Worm (Caenorhabditis elegans) whole organism, L1 larva: Measurements from ENCODE around the gene wht-1.

Experiments
- blmp-1 ChIP-seq: fragments of 150-350 bp; optimal IDR thresholded peaks from 2 replicates; lab custom pipeline; 2014; ENCODE audit warnings: missing biosample characterization, missing genetic modification characterization
- ceh-8 ChIP-seq: fragments of 200-800 bp; sonication (Bioruptor generic); optimal IDR thresholded peaks from 2 replicates; lab custom pipeline; 2018; ENCODE audit warnings: mild to moderate bottlenecking, missing genetic modification characterization, moderate library complexity, missing compliant biosample characterization
- ceh-82 ChIP-seq, 3 experiments: fragments of 150-350 bp in 1 of 3; sonication (generic microtip) in 2 of 3; optimal IDR thresholded peaks; 2 replicates each; lab custom pipeline; 2014 to 2017; ENCODE audit warnings: missing biosample characterization in 3 of 3, missing genetic modification characterization in 3 of 3
- dpl-1 ChIP-seq, 3 experiments: fragments of 150-350 bp in 2 of 3; sonication (generic microtip) in 1 of 3; optimal IDR thresholded peaks; 2 replicates each; lab custom pipeline; 2014 to 2017; ENCODE audit warnings: missing biosample characterization in 3 of 3, missing genetic modification characterization in 3 of 3, missing genetic modification reagents in 3 of 3
- dsc-1 ChIP-seq: sonication (generic microtip); optimal IDR thresholded peaks from 2 replicates; lab custom pipeline; 2016; ENCODE audit warnings: mild to moderate bottlenecking, missing genetic modification characterization, missing compliant biosample characterization
- efl-3 ChIP-seq: fragments of 200-800 bp; sonication (Bioruptor generic); optimal IDR thresholded peaks from 2 replicates; lab custom pipeline; 2018; ENCODE audit warnings: mild to moderate bottlenecking, missing genetic modification characterization, missing compliant biosample characterization
- egl-13 ChIP-seq: sonication (generic microtip); optimal IDR thresholded peaks from 2 replicates; lab custom pipeline; 2016; ENCODE audit warnings: missing genotype, missing genetic modification reagents, missing genetic modification characterization, missing compliant biosample characterization
- egl-27 ChIP-seq, 2 experiments: fragments of 150-350 bp in 1 of 2; sonication (generic microtip); optimal IDR thresholded peaks; 3 replicates each; lab custom pipeline; 2017 to 2018; ENCODE audit warnings: missing biosample characterization in 2 of 2, missing genetic modification characterization in 2 of 2, missing genetic modification reagents in 2 of 2
- elt-2 ChIP-seq: sonication (generic microtip); optimal IDR thresholded peaks from 2 replicates; lab custom pipeline; 2016; ENCODE audit warnings: missing genetic modification characterization, mild to moderate bottlenecking, inconsistent platforms, missing compliant biosample characterization, missing genetic modification reagents
- elt-3 ChIP-seq, 6 experiments: fragments of 150-350 bp in 1 of 6; sonication (generic microtip); optimal IDR thresholded peaks; 2 replicates each; lab custom pipeline; 2017 to 2018; ENCODE audit warnings: missing biosample characterization in 6 of 6, missing genetic modification characterization in 6 of 6, inconsistent platforms in 1 of 6
- fkh-10 ChIP-seq: sonication (generic microtip); optimal IDR thresholded peaks from 2 replicates; lab custom pipeline; 2017; ENCODE audit warnings: missing biosample characterization, missing genetic modification reagents, missing genetic modification characterization
- fkh-8 ChIP-seq: sonication (generic microtip); optimal IDR thresholded peaks from 2 replicates; lab custom pipeline; 2016; ENCODE audit warnings: mild to moderate bottlenecking, missing genetic modification characterization, missing compliant biosample characterization
- hlh-17 ChIP-seq: fragments of 200-800 bp; sonication (Bioruptor generic); optimal IDR thresholded peaks from 2 replicates; lab custom pipeline; 2018; ENCODE audit warnings: missing genetic modification characterization, mild to moderate bottlenecking, missing compliant biosample characterization, moderate library complexity, borderline replicate concordance
- hlh-4 ChIP-seq: sonication (generic microtip); optimal IDR thresholded peaks from 2 replicates; lab custom pipeline; 2016; ENCODE audit warnings: mild to moderate bottlenecking, missing genetic modification characterization, missing compliant biosample characterization
- hpl-2 ChIP-seq: fragments of 150-350 bp; optimal IDR thresholded peaks from 2 replicates; lab custom pipeline; 2014; ENCODE audit warnings: missing biosample characterization, missing genetic modification reagents, missing genetic modification characterization
- irx-1 ChIP-seq: sonication (generic microtip); optimal IDR thresholded peaks from 2 replicates; lab custom pipeline; 2016; ENCODE audit warnings: missing genetic modification characterization, missing compliant biosample characterization
- isw-1 ChIP-seq: fragments of 200-800 bp; sonication (Bioruptor generic); IDR thresholded peaks from 2 replicates; pipeline ENCODE4 v1.3.6; 2022; ENCODE audit warnings: missing genetic modification characterization, missing compliant biosample characterization
- lin-14 ChIP-seq: fragments of 200-800 bp; sonication (Bioruptor generic); optimal IDR thresholded peaks from 2 replicates; lab custom pipeline; 2018; ENCODE audit warnings: mild to moderate bottlenecking, missing genetic modification characterization, moderate library complexity, missing compliant biosample characterization
- lir-3 ChIP-seq: sonication (generic microtip); optimal IDR thresholded peaks from 2 replicates; lab custom pipeline; 2016; ENCODE audit warnings: mild to moderate bottlenecking, missing genetic modification characterization, moderate library complexity, missing compliant biosample characterization; ENCODE audit not compliant: poor library complexity
- lsy-2 ChIP-seq, 2 experiments: fragments of 150-350 bp; optimal IDR thresholded peaks; 2 replicates each; lab custom pipeline; 2014; ENCODE audit warnings: missing biosample characterization in 2 of 2, missing genetic modification characterization in 2 of 2
- nhr-19 ChIP-seq: fragments of 200-800 bp; sonication (Bioruptor generic); conservative IDR thresholded peaks from 2 replicates; pipeline ENCODE4 v1.3.6; 2022; ENCODE audit warnings: missing genetic modification characterization, missing compliant biosample characterization
- nhr-47 ChIP-seq: sonication (generic microtip); optimal IDR thresholded peaks from 2 replicates; lab custom pipeline; 2016; ENCODE audit warnings: mild to moderate bottlenecking, missing genetic modification characterization, moderate library complexity, missing compliant biosample characterization
- nhr-71 ChIP-seq: sonication (generic microtip); optimal IDR thresholded peaks from 2 replicates; lab custom pipeline; 2016; ENCODE audit warnings: mild to moderate bottlenecking, missing genetic modification characterization, moderate library complexity, missing compliant biosample characterization
- nhr-77 ChIP-seq: fragments of 150-350 bp; optimal IDR thresholded peaks from 2 replicates; lab custom pipeline; 2014; ENCODE audit warnings: missing biosample characterization, missing genetic modification characterization
- nhr-85 ChIP-seq: sonication (generic microtip); peaks from one replicate; lab custom pipeline; 2016; ENCODE audit warnings: missing genetic modification characterization, inconsistent platforms, missing compliant biosample characterization
- pag-3 ChIP-seq: sonication (generic microtip); optimal IDR thresholded peaks from 2 replicates; lab custom pipeline; 2017; ENCODE audit warnings: missing genetic modification characterization, mild to moderate bottlenecking, missing compliant biosample characterization, antibody characterized with exemption, borderline replicate concordance; ENCODE audit not compliant: insufficient read depth
- pax-3 ChIP-seq: fragments of 200-800 bp; sonication (Bioruptor generic); optimal IDR thresholded peaks from 2 replicates; lab custom pipeline; 2018; ENCODE audit warnings: mild to moderate bottlenecking, missing genetic modification characterization, moderate library complexity, missing compliant biosample characterization
- pqm-1 ChIP-seq: sonication (generic microtip); optimal IDR thresholded peaks from 3 replicates; lab custom pipeline; 2017; ENCODE audit warnings: missing biosample characterization, missing genetic modification characterization
- rnt-1 ChIP-seq: sonication (generic microtip); optimal IDR thresholded peaks from 2 replicates; lab custom pipeline; 2016; ENCODE audit warnings: mild to moderate bottlenecking, missing genetic modification characterization, moderate library complexity, missing compliant biosample characterization
- skn-1 ChIP-seq: fragments of 150-350 bp; optimal IDR thresholded peaks from 2 replicates; lab custom pipeline; 2014; ENCODE audit warnings: missing biosample characterization, missing genetic modification characterization
- swsn-7 ChIP-seq: sonication (generic microtip); optimal IDR thresholded peaks from 2 replicates; lab custom pipeline; 2016; ENCODE audit warnings: missing genetic modification characterization, missing compliant biosample characterization
- tbx-2 ChIP-seq: sonication (generic microtip); optimal IDR thresholded peaks from 2 replicates; lab custom pipeline; 2016; ENCODE audit warnings: missing genetic modification characterization, missing compliant biosample characterization
- unc-130 ChIP-seq: fragments of 150-350 bp; optimal IDR thresholded peaks from 2 replicates; lab custom pipeline; 2017; ENCODE audit warnings: missing biosample characterization, missing genetic modification characterization, inconsistent platforms
- unc-86 ChIP-seq: sonication (generic microtip); optimal IDR thresholded peaks from 2 replicates; lab custom pipeline; 2016; ENCODE audit warnings: missing genetic modification characterization, missing compliant biosample characterization
- vab-15 ChIP-seq: sonication (generic microtip); optimal IDR thresholded peaks from 2 replicates; lab custom pipeline; 2017; ENCODE audit warnings: missing genotype, mild to moderate bottlenecking, missing genetic modification characterization, missing compliant biosample characterization
- xbp-1 ChIP-seq: sonication (generic microtip); optimal IDR thresholded peaks from 2 replicates; lab custom pipeline; 2016; ENCODE audit warnings: missing genetic modification characterization, missing compliant biosample characterization
- zip-4 ChIP-seq: fragments of 200-800 bp; sonication (Bioruptor generic); optimal IDR thresholded peaks from 2 replicates; lab custom pipeline; 2018; ENCODE audit warnings: mild to moderate bottlenecking, missing genetic modification characterization, moderate library complexity, missing compliant biosample characterization

wht-1 gene

DNA sequence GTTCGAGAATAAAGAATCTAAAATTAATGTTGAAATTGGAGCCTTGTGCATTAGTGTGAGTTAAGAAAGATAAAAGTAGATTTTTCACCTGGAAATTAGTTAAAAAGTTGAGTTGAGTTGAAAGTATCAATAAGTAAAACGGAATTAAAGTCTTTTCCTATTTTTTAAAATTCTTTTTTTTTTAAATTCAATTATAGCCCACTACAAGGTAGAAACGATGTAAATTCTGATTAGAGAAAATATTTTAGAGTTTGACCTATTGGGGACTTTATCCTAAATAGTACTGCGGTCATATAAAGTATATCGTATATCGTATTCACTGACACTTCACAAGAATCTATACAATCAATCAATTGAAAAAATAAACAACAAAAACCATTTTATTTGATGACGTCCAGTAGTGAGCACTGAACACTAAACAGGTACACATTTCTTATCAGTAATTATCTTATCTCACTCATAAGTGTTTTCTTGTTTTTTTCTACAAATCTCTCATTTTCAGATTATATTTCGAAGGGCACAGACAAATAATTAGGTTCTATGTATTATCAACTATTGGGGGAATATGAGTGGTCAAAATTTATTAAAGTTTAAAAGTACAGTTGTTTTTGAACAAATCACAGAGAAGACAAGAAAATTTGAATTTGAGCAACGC is at the start of gene wht-1:
Gene wht-1, minus strand, starts transcription at position 51 of the 655 bp plus-strand sequence.
- TF ChIP-seq vab-15 (tag; lab: Kevin White, UChicago), result no peak
- no peak for TF ChIP-seq dpl-1 (GFP tag; optimal IDR thresholded peaks at IDR 0.05; lab: Kevin White, UChicago)
- TF ChIP-seq elt-2 (tag; lab: Kevin White, UChicago), result peak; percentile 70

DNA sequence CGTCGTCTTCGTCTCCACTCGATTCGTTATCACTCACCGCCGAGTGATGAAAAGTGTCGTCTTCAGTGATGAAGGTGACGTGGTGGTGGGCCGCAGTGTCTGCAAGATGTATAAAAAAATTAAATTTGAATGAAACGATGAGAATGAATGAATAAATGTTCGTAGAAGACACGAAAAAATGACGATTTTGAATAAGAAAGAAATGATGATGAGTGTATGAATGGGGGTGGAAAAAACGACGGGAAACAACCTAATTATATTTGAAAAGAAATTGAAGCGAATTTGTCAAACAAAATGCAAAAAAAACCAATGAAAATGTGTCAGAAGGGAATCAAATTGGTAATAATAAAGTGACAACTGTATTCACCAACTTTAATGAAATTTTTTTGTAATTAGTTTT is 48.6 kb upstream of the wht-1 start, which contains the start of gene mvk-1:
Gene mvk-1, minus strand, starts transcription at position 101 of the 400 bp plus-strand sequence.
- TF ChIP-seq rnt-1 (tag; lab: Kevin White, UChicago) (no peak), egl-13 (no peak), pqm-1 (no peak), lsy-2 (tag; optimal IDR thresholded peaks at IDR 0.05; lab: Kevin White, UChicago) (peak in 1 of 2 experiments; percentile 12)

DNA sequence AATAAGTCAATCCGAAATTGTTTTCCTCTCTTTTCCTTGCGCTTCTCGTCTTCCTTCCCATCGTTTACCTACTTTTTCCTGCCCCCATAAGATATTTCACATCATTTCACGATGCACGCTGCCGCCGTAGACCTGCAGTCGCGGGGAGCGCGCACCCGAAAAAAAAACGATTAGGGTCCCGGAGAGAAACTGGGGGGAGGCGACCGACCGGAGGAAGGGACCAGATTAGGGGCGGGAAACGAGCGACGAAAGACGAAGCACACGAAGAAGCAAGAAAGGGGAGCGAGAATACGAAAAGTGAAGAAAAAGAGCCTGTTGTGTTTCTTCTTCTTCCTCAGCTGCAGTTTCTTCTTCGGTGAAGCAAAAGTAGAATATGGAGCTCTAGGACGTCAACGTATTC is 47.7 kb upstream of the wht-1 start:
- TF ChIP-seq efl-3 (no peak), fkh-10 (peak; percentile 68), lir-3 (tag; lab: Kevin White, UChicago) (no peak), pax-3 (tag; lab: Kevin White, UChicago) (no peak), pag-3 (tag; lab: Kevin White, UChicago) (no peak), hlh-4 (tag; lab: Kevin White, UChicago) (no peak), ceh-82 (tag; optimal IDR thresholded peaks at IDR 0.05; lab: Kevin White, UChicago) (peak in 1 of 3 experiments; percentile 57), swsn-7 (tag; lab: Kevin White, UChicago) (peak; percentile 5), dsc-1 (tag; lab: Kevin White, UChicago) (no peak), nhr-47 (tag; lab: Kevin White, UChicago) (no peak), tbx-2 (peak; percentile 20), ceh-8 (GFP tag; lab: Kevin White, UChicago) (no peak), lin-14 (peak; percentile 83), rnt-1 (tag; lab: Kevin White, UChicago) (no peak), elt-3 (tag; optimal IDR thresholded peaks at IDR 0.05; lab: Kevin White, UChicago) (no peak), pqm-1 (no peak), hpl-2 (GFP tag; lab: Kevin White, UChicago) (no peak), nhr-77 (tag; lab: Kevin White, UChicago) (no peak), unc-130 (no peak), egl-27 (tag; optimal IDR thresholded peaks at IDR 0.05; lab: Kevin White, UChicago) (no peak), nhr-71 (tag; lab: Kevin White, UChicago) (peak; percentile 15)

DNA sequence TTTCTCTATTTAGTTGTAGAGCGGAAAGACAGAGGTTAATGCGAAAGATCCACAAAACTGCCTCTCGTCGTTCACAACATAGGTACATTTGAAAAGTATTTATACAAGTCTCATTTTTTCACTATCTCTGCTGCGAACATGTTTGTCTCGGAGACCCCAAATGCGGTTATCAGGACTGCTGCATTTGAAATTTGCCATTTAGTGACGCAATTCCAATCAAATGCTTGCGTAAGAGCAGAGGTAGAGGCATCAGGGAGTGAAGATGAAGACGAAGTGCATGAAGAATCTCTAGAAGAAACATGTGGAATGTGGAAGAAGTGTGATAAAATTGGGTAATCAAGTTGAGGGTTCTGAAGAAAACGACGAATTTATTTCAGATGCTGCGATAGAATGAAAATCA is 46.6 kb upstream of the wht-1 start:
- TF ChIP-seq dsc-1 (tag; lab: Kevin White, UChicago), result peak; percentile 75
- TF ChIP-seq skn-1 (tag; lab: Kevin White, UChicago), result no peak
- TF ChIP-seq, all 84 proteins: peak for 1

DNA sequence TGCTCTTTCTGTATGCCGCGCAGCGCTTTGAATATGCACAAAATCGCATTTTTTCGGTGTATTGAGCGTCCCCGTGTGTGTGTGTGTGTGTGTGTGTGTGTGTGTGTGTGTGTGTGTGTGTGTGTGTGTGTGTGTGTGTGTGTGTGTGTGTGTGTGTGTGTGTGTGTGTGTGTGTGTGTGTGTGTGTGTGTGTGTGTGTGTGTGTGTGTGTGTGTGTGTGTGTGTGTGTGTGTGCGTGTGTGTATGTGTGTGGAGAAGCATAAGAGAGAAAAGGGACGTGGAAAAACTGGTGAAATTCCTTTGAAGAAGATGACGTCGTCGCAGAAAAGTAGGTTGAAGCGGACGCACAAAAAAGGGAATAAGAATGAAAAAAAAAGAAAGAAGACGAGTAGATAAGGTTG is 45.8 kb upstream of the wht-1 start:
- TF ChIP-seq zip-4 (GFP tag; lab: Kevin White, UChicago) (peak; percentile 50), hlh-17 (GFP tag; lab: Kevin White, UChicago) (peak; percentile 60), fkh-8 (tag; lab: Kevin White, UChicago) (peak; percentile 73), isw-1 (GFP tag; lab: Robert Waterston, UW) (0 out of 2 replicates have a peak, but pooled peaks have one; percentile 22), tbx-2 (peak; percentile 44), nhr-71 (tag; lab: Kevin White, UChicago) (peak; percentile 41), dpl-1 (GFP tag; optimal IDR thresholded peaks at IDR 0.05; lab: Kevin White, UChicago) (peak in 1 of 3 experiments; percentile 1), fkh-10 (peak; percentile 65), elt-2 (tag; lab: Kevin White, UChicago) (peak; percentile 40), nhr-85 (tag; lab: Kevin White, UChicago) (peak; percentile 79), pax-3 (tag; lab: Kevin White, UChicago) (peak; percentile 75), swsn-7 (tag; lab: Kevin White, UChicago) (peak; percentile 62), nhr-19 (peak; percentile 42; the same call in 1 of the 2 replicates), ceh-8 (GFP tag; lab: Kevin White, UChicago) (peak; percentile 79), lin-14 (peak; percentile 94), blmp-1 (tag; lab: Kevin White, UChicago) (peak; percentile 49), ceh-82 (tag; optimal IDR thresholded peaks at IDR 0.05; lab: Kevin White, UChicago) (peak in 1 of 3 experiments; percentile 2), nhr-47 (tag; lab: Kevin White, UChicago) (peak; percentile 70), lsy-2 (tag; optimal IDR thresholded peaks at IDR 0.05; lab: Kevin White, UChicago) (peak in 1 of 2 experiments; percentile 21), xbp-1 (tag; lab: Kevin White, UChicago) (peak; percentile 5), unc-86 (tag; lab: Kevin White, UChicago) (peak; percentile 70), irx-1 (tag; lab: Kevin White, UChicago) (peak; percentile 46)
